Fruit fly (Drosophila melanogaster): Measurements from ENCODE around the gene CG13101.

dm6 chr2L:8972905-8973304 lies 11.8 kb downstream of the CG13101 start:
- TF ChIP-seq psq (optimal IDR thresholded peaks at IDR 0.05), result no peak
- TF ChIP-seq CG8478 (optimal IDR thresholded peaks at IDR 0.05), result no peak
- no peak for TF ChIP-seq EcR (GFP tag; optimal IDR thresholded peaks at IDR 0.05)
- no peak for TF ChIP-seq Dll (optimal IDR thresholded peaks at IDR 0.05)
